Fruit fly (Drosophila melanogaster) whole organism, embryonic: ENCODE results near the gene UQCR-C1.

ENCODE experiments used
- CG10321 ChIP-seq: fragments of 200-800 bp; sonication (Bioruptor generic); IDR thresholded peaks from 2 replicates; pipeline ENCODE4 v1.3.6; 2022; ENCODE audit warnings: missing biosample characterization, missing genetic modification characterization
- CG10431 ChIP-seq: fragments of 200-800 bp; sonication (Bioruptor generic); optimal IDR thresholded peaks from 3 replicates; lab custom pipeline; 2018; ENCODE audit warnings: missing biosample characterization, mild to moderate bottlenecking, missing genetic modification characterization
- CG11085 ChIP-seq: fragments of 200-800 bp; sonication (Bioruptor generic); IDR thresholded peaks from 2 replicates; pipeline ENCODE4 v1.3.6; 2022; ENCODE audit warnings: missing biosample characterization, missing genetic modification characterization
- CG11093 ChIP-seq: fragments of 200-800 bp; sonication (Bioruptor generic); IDR thresholded peaks from 3 replicates; pipeline ENCODE4 v1.3.6; 2022; ENCODE audit warnings: missing biosample characterization, missing genetic modification characterization
- CG12391 ChIP-seq: fragments of 200-800 bp; sonication (Bioruptor generic); optimal IDR thresholded peaks from 3 replicates; lab custom pipeline; 2018; ENCODE audit warnings: missing biosample characterization, mild to moderate bottlenecking, missing genetic modification characterization, moderate library complexity
- CG12744 ChIP-seq: fragments of 200-800 bp; sonication (Bioruptor generic); optimal IDR thresholded peaks from 2 replicates; lab custom pipeline; 2016; ENCODE audit warnings: missing biosample characterization, missing genetic modification characterization
- CG14860 ChIP-seq: fragments of 200-800 bp; sonication (Bioruptor generic); IDR thresholded peaks from 3 replicates; pipeline ENCODE4 v1.3.6; 2022; ENCODE audit warnings: missing biosample characterization, missing genetic modification characterization; ENCODE audit not compliant: partially characterized antibody
- CG15269 ChIP-seq: fragments of 200-800 bp; sonication (Bioruptor generic); optimal IDR thresholded peaks from 2 replicates; lab custom pipeline; 2018; ENCODE audit warnings: missing biosample characterization, mild to moderate bottlenecking, missing genetic modification characterization, moderate library complexity
- CG1529 ChIP-seq: fragments of 200-800 bp; sonication (Bioruptor generic); optimal IDR thresholded peaks from 3 replicates; lab custom pipeline; 2018; ENCODE audit warnings: missing biosample characterization, missing genetic modification characterization
- CG1603 ChIP-seq: fragments of 200-800 bp; sonication (Bioruptor generic); optimal IDR thresholded peaks from 2 replicates; lab custom pipeline; 2019; ENCODE audit warnings: missing biosample characterization, mild to moderate bottlenecking, missing genetic modification characterization, moderate library complexity
- CG16813 ChIP-seq: fragments of 200-800 bp; sonication (Bioruptor generic); IDR thresholded peaks from 3 replicates; pipeline ENCODE4 v1.3.6; 2022; ENCODE audit warnings: missing biosample characterization, missing genetic modification characterization; ENCODE audit not compliant: partially characterized antibody
- CG16863 ChIP-seq: fragments of 200-800 bp; sonication (Bioruptor generic); optimal IDR thresholded peaks from 3 replicates; lab custom pipeline; 2016; ENCODE audit warnings: missing biosample characterization, missing genetic modification characterization
- CG17361 ChIP-seq: fragments of 200-800 bp; sonication (Bioruptor generic); IDR thresholded peaks from 3 replicates; pipeline ENCODE4 v1.3.6; 2022; ENCODE audit warnings: missing biosample characterization, missing genetic modification characterization
- CG17829 ChIP-seq: fragments of 200-800 bp; optimal IDR thresholded peaks from 2 replicates; lab custom pipeline; 2019; ENCODE audit warnings: missing biosample characterization, mild to moderate bottlenecking, missing genetic modification characterization, moderate library complexity
- CG18599 ChIP-seq: fragments of 200-800 bp; sonication (Bioruptor generic); optimal IDR thresholded peaks from 3 replicates; lab custom pipeline; 2017; ENCODE audit warnings: missing biosample characterization, missing genetic modification characterization, mild to moderate bottlenecking, moderate library complexity, missing genetic modification reagents
- CG2889 ChIP-seq: fragments of 200-800 bp; sonication (Bioruptor generic); IDR thresholded peaks from 3 replicates; pipeline ENCODE4 v1.3.6; 2022; ENCODE audit warnings: missing biosample characterization, missing genetic modification characterization
- CG32772 ChIP-seq: fragments of 200-800 bp; sonication (Bioruptor generic); IDR thresholded peaks from 2 replicates; pipeline ENCODE4 v1.3.6; 2022; ENCODE audit warnings: missing biosample characterization, missing genetic modification characterization
- CG34422 ChIP-seq: fragments of 200-800 bp; sonication (Bioruptor generic); IDR thresholded peaks from 3 replicates; pipeline ENCODE4 v1.3.6; 2022; ENCODE audit warnings: missing biosample characterization, missing genetic modification characterization
- CG7357 ChIP-seq: fragments of 200-800 bp; sonication (Bioruptor generic); IDR thresholded peaks from 3 replicates; pipeline ENCODE4 v1.3.6; 2022; ENCODE audit warnings: missing biosample characterization, missing genetic modification characterization
- CG7556 ChIP-seq: fragments of 200-800 bp; sonication (Bioruptor generic); optimal IDR thresholded peaks from 2 replicates; lab custom pipeline; 2017; ENCODE audit warnings: missing biosample characterization, mild to moderate bottlenecking, missing genetic modification characterization
- CG9215 ChIP-seq: fragments of 200-800 bp; sonication (Bioruptor generic); IDR thresholded peaks from 2 replicates; pipeline ENCODE4 v1.3.6; 2022; ENCODE audit warnings: missing biosample characterization, missing genetic modification characterization
- Dbx ChIP-seq: fragments of 200-800 bp; sonication (Bioruptor generic); IDR thresholded peaks from 3 replicates; pipeline ENCODE4 v1.3.6; 2022; ENCODE audit warnings: missing biosample characterization, missing genetic modification characterization
- E2f2 ChIP-seq: fragments of 200-800 bp; sonication (Bioruptor generic); IDR thresholded peaks from 2 replicates; pipeline ENCODE4 v1.3.6; 2022; ENCODE audit warnings: missing biosample characterization, missing genetic modification characterization
- ERR ChIP-seq: fragments of 200-800 bp; sonication (Bioruptor generic); optimal IDR thresholded peaks from 2 replicates; lab custom pipeline; 2016; ENCODE audit warnings: missing biosample characterization, missing genetic modification characterization
- Ets97D ChIP-seq: fragments of 200-800 bp; sonication (Bioruptor generic); optimal IDR thresholded peaks from 3 replicates; lab custom pipeline; 2016; ENCODE audit warnings: missing biosample characterization, missing genetic modification characterization
- HHEX ChIP-seq: fragments of 200-800 bp; sonication (Bioruptor generic); optimal IDR thresholded peaks from 3 replicates; lab custom pipeline; 2017; ENCODE audit warnings: missing biosample characterization, mild to moderate bottlenecking, missing genetic modification characterization, missing genetic modification reagents
- HmgD ChIP-seq: fragments of 200-800 bp; sonication (Bioruptor generic); optimal IDR thresholded peaks from 3 replicates; lab custom pipeline; 2016; ENCODE audit warnings: missing biosample characterization, missing genetic modification characterization
- Hr78 ChIP-seq, 2 experiments: fragments of 200-800 bp in 1 of 2; fragments of >200 bp in 1 of 2; sonication (Bioruptor generic) in 1 of 2; optimal IDR thresholded peaks; 2 replicates each; lab custom pipeline; 2017 to 2019; ENCODE audit warnings: missing biosample characterization in 2 of 2, missing genetic modification characterization in 2 of 2, mild to moderate bottlenecking in 1 of 2, moderate library complexity in 1 of 2
- Lim3 ChIP-seq: fragments of 200-800 bp; sonication (Bioruptor generic); IDR thresholded peaks from 2 replicates; pipeline ENCODE4 v1.3.6; 2022; ENCODE audit warnings: missing biosample characterization, missing genetic modification characterization
- NC2β ChIP-seq: fragments of 200-800 bp; sonication (Bioruptor generic); optimal IDR thresholded peaks from 2 replicates; lab custom pipeline; 2016; ENCODE audit warnings: missing biosample characterization, missing genetic modification characterization
- Nf-YB ChIP-seq: fragments of 200-800 bp; sonication (Bioruptor generic); optimal IDR thresholded peaks from 3 replicates; lab custom pipeline; 2019; ENCODE audit warnings: missing biosample characterization, mild to moderate bottlenecking, missing genetic modification characterization, moderate library complexity
- Pdp1 ChIP-seq, 2 experiments: fragments of 200-800 bp; sonication (Bioruptor generic); optimal IDR thresholded peaks; 3 replicates each; lab custom pipeline; 2016; ENCODE audit warnings: missing biosample characterization in 2 of 2, missing genetic modification characterization in 2 of 2, mild to moderate bottlenecking in 1 of 2, moderate library complexity in 1 of 2
- Taf1 ChIP-seq: fragments of 200-800 bp; sonication (Bioruptor generic); IDR thresholded peaks from 2 replicates; pipeline ENCODE4 v1.3.6; 2022; ENCODE audit warnings: missing biosample characterization, missing genetic modification characterization
- Xrp1 ChIP-seq: fragments of 200-800 bp; sonication (Bioruptor generic); IDR thresholded peaks from 2 replicates; pipeline ENCODE4 v1.3.6; 2022; ENCODE audit warnings: missing biosample characterization, missing genetic modification characterization
- ab ChIP-seq: fragments of 200-800 bp; sonication (Bioruptor generic); optimal IDR thresholded peaks from 2 replicates; lab custom pipeline; 2016; ENCODE audit warnings: missing biosample characterization, missing genetic modification characterization
- ac ChIP-seq: fragments of 200-800 bp; sonication (Bioruptor generic); optimal IDR thresholded peaks from 3 replicates; lab custom pipeline; 2017; ENCODE audit warnings: missing biosample characterization, mild to moderate bottlenecking, missing genetic modification characterization
- ara ChIP-seq: fragments of 200-800 bp; sonication (Bioruptor generic); IDR thresholded peaks from 2 replicates; pipeline ENCODE4 v1.3.6; 2022; ENCODE audit warnings: missing biosample characterization, missing genetic modification characterization
- ash1 ChIP-seq: fragments of 200-800 bp; sonication (Bioruptor generic); optimal IDR thresholded peaks from 2 replicates; lab custom pipeline; 2018; ENCODE audit warnings: missing biosample characterization, mild to moderate bottlenecking, missing genetic modification characterization
- btn ChIP-seq: fragments of 200-800 bp; sonication (Bioruptor generic); optimal IDR thresholded peaks from 2 replicates; lab custom pipeline; 2016; ENCODE audit warnings: missing biosample characterization, missing genetic modification characterization
- chm ChIP-seq: fragments of 200-800 bp; sonication (Bioruptor generic); IDR thresholded peaks from 2 replicates; pipeline ENCODE4 v1.3.6; 2022; ENCODE audit warnings: missing biosample characterization, missing genetic modification characterization
- danr ChIP-seq: fragments of 200-800 bp; sonication (Bioruptor generic); IDR thresholded peaks from 2 replicates; pipeline ENCODE4 v1.3.6; 2022; ENCODE audit warnings: missing biosample characterization, missing genetic modification characterization
- ewg ChIP-seq: fragments of 200-800 bp; sonication (Bioruptor generic); optimal IDR thresholded peaks from 3 replicates; lab custom pipeline; 2017; ENCODE audit warnings: mild to moderate bottlenecking, missing biosample characterization, missing genetic modification reagents, missing genetic modification characterization
- exex ChIP-seq: fragments of 200-800 bp; sonication (Bioruptor generic); optimal IDR thresholded peaks from 4 replicates; lab custom pipeline; 2018; ENCODE audit warnings: missing biosample characterization, mild to moderate bottlenecking, missing genetic modification characterization, moderate library complexity
- jing ChIP-seq: fragments of 200-800 bp; sonication (Bioruptor generic); optimal IDR thresholded peaks from 2 replicates; lab custom pipeline; 2018; ENCODE audit warnings: missing biosample characterization, mild to moderate bottlenecking, missing genetic modification characterization
- kay ChIP-seq: fragments of 200-800 bp; sonication (Bioruptor generic); optimal IDR thresholded peaks from 2 replicates; lab custom pipeline; 2016; ENCODE audit warnings: missing biosample characterization, missing genetic modification characterization
- lbe ChIP-seq: fragments of 200-800 bp; sonication (Bioruptor generic); optimal IDR thresholded peaks from 2 replicates; lab custom pipeline; 2016; ENCODE audit warnings: missing biosample characterization, mild to moderate bottlenecking, missing genetic modification characterization
- nau ChIP-seq: fragments of 200-800 bp; sonication (Bioruptor generic); optimal IDR thresholded peaks from 3 replicates; lab custom pipeline; 2017; ENCODE audit warnings: missing biosample characterization, mild to moderate bottlenecking, missing genetic modification characterization, missing genetic modification reagents
- sens ChIP-seq: fragments of 200-800 bp; sonication (Bioruptor generic); peaks from one replicate; lab custom pipeline; 2016; ENCODE audit warnings: missing biosample characterization, missing genetic modification characterization
- tna ChIP-seq: fragments of 200-800 bp; sonication (Bioruptor generic); IDR thresholded peaks from 2 replicates; pipeline ENCODE4 v1.3.6; 2022; ENCODE audit warnings: missing biosample characterization, missing genetic modification characterization; ENCODE audit not compliant: partially characterized antibody
- vnd ChIP-seq: fragments of 200-800 bp; sonication (Bioruptor generic); IDR thresholded peaks from 3 replicates; pipeline ENCODE4 v1.3.6; 2022; ENCODE audit warnings: missing biosample characterization, missing genetic modification characterization; ENCODE audit not compliant: partially characterized antibody
- wdn ChIP-seq: fragments of 200-800 bp; sonication (Bioruptor generic); IDR thresholded peaks from 2 replicates; pipeline ENCODE4 v1.3.6; 2022; ENCODE audit warnings: missing biosample characterization, missing genetic modification characterization

The UQCR-C1 gene

DNA sequence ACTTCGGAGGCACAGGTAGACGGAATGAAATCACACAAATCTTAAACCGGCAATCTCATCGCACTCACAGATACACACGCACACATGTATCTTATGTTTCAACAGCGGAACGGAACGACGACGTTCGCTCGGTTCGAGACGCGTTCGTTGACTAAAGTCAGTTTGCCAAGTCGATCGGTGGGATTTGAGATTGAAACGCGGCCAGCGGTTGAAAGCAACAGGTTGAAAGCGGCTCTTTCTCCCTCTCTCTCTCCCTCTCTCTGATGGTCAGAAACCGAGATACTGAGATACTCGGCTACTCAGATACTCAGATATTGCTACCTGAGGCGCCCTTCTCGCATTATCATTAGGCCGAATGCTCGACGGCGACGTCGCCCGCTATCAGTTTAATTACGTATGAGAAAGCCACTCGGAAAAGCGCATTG, 36.3 kb upstream of the UQCR-C1 start (continued):
- no peak for TF ChIP-seq ash1
- TF ChIP-seq CG7357 (GFP tag; lab: Robert Waterston, UW): no peak
- TF ChIP-seq tna: no peak
- no peak for TF ChIP-seq CG16863 (GFP tag; lab: Kevin White, UChicago)
- TF ChIP-seq Taf1 (GFP tag; lab: Robert Waterston, UW): no peak
- TF ChIP-seq lbe: peak; percentile 80
- peak; percentile 38 for TF ChIP-seq CG17829 (tag; lab: Kevin White, UChicago)
- TF ChIP-seq CG2889: no peak
- peak; percentile 39; the same call in 1 of the 2 replicates for TF ChIP-seq ara (GFP tag; lab: Robert Waterston, UW)
- no peak for TF ChIP-seq NC2β (GFP tag; lab: Kevin White, UChicago)
- peak; percentile 82; the same call in 2 of the 3 replicates for TF ChIP-seq Dbx (GFP tag; lab: Robert Waterston, UW)
- peak; percentile 31; the same call in 1 of the 2 replicates for TF ChIP-seq E2f2 (GFP tag; lab: Robert Waterston, UW)
- TF ChIP-seq Pdp1 (GFP tag; optimal IDR thresholded peaks at IDR 0.05; lab: Kevin White, UChicago): peak in 1 of 2 experiments; percentile 35
- no peak for TF ChIP-seq HmgD
- peak; percentile 67 for TF ChIP-seq CG10431 (GFP tag; lab: Kevin White, UChicago)
- TF ChIP-seq CG11093 (GFP tag; lab: Robert Waterston, UW): no peak
- peak; percentile 34 for TF ChIP-seq Nf-YB (GFP tag; lab: Kevin White, UChicago)
- TF ChIP-seq HHEX (GFP tag; lab: Kevin White, UChicago): peak; percentile 51
- TF ChIP-seq CG12391 (tag; lab: Kevin White, UChicago): peak; percentile 33
- no peak for TF ChIP-seq btn (GFP tag; lab: Kevin White, UChicago)
- peak; percentile 80; the same call in 1 of the 2 replicates for TF ChIP-seq chm
- TF ChIP-seq sens (GFP tag; lab: Kevin White, UChicago): peak; percentile 85
- TF ChIP-seq Ets97D (GFP tag; lab: Kevin White, UChicago): no peak
- TF ChIP-seq CG32772 (GFP tag; lab: Robert Waterston, UW): no peak
- TF ChIP-seq exex (tag; lab: Kevin White, UChicago): peak; percentile 17
- peak; percentile 10 for TF ChIP-seq CG1529 (GFP tag; lab: Kevin White, UChicago)
- TF ChIP-seq Lim3: no peak
- peak; percentile 3 for TF ChIP-seq CG15269
- TF ChIP-seq CG16813: 0 out of 3 replicates have a peak, but pooled peaks have one; percentile 29
- TF ChIP-seq danr (GFP tag; lab: Robert Waterston, UW): no peak
- no peak for TF ChIP-seq Hr78 (GFP tag; optimal IDR thresholded peaks at IDR 0.05; lab: Kevin White, UChicago)
- TF ChIP-seq CG7556 (GFP tag; lab: Kevin White, UChicago): peak; percentile 11
- TF ChIP-seq ewg (GFP tag; lab: Kevin White, UChicago): no peak
- 0 out of 2 replicates have a peak, but pooled peaks have one; percentile 29 for TF ChIP-seq wdn
- no peak for TF ChIP-seq CG17361 (GFP tag; lab: Robert Waterston, UW)
- peak; percentile 42; the same call in 1 of the 2 replicates for TF ChIP-seq Xrp1 (GFP tag; lab: Robert Waterston, UW)
- no peak for TF ChIP-seq CG14860
- no peak for TF ChIP-seq CG12744 (GFP tag; lab: Kevin White, UChicago)
- TF ChIP-seq CG18599: peak; percentile 76
- no peak for TF ChIP-seq CG11085 (GFP tag; lab: Robert Waterston, UW)
- TF ChIP-seq ab (GFP tag; lab: Kevin White, UChicago): no peak
- TF ChIP-seq ERR (GFP tag; lab: Kevin White, UChicago): peak; percentile 9
- peak; percentile 24 for TF ChIP-seq nau (GFP tag; lab: Kevin White, UChicago)
- no peak for TF ChIP-seq kay (GFP tag; lab: Kevin White, UChicago)
- TF ChIP-seq CG1603 (tag; lab: Kevin White, UChicago): peak; percentile 33
- no peak for TF ChIP-seq CG34422 (GFP tag; lab: Robert Waterston, UW)
- TF ChIP-seq CG10321 (GFP tag; lab: Robert Waterston, UW): no peak
- TF ChIP-seq ac: no peak
- no peak for TF ChIP-seq vnd
- TF ChIP-seq CG9215 (GFP tag; lab: Robert Waterston, UW): no peak
- no peak for TF ChIP-seq jing (GFP tag; lab: Kevin White, UChicago)
